Worm (Caenorhabditis elegans) whole organism, L2 larva: ENCODE measurements around the gene cpf-2.

Experiments used
- R02D3.7 ChIP-seq: fragments of 150-350 bp; optimal IDR thresholded peaks from 2 replicates; lab custom pipeline; 2014; ENCODE audit warnings: missing biosample characterization, missing genetic modification characterization
- ama-1 ChIP-seq: fragments of 150-350 bp; optimal IDR thresholded peaks from 2 replicates; lab custom pipeline; 2018; ENCODE audit warnings: inconsistent platforms
- nhr-11 ChIP-seq: fragments of 150-350 bp; optimal IDR thresholded peaks from 2 replicates; lab custom pipeline; 2014; ENCODE audit warnings: missing biosample characterization, missing genetic modification characterization
- peb-1 ChIP-seq: fragments of 150-350 bp; optimal IDR thresholded peaks from 2 replicates; lab custom pipeline; 2014; ENCODE audit warnings: missing biosample characterization, missing genetic modification characterization
- snpc-4 ChIP-seq: fragments of 150-350 bp; optimal IDR thresholded peaks from 2 replicates; lab custom pipeline; 2014; ENCODE audit warnings: missing biosample characterization, missing genetic modification characterization

DNA sequence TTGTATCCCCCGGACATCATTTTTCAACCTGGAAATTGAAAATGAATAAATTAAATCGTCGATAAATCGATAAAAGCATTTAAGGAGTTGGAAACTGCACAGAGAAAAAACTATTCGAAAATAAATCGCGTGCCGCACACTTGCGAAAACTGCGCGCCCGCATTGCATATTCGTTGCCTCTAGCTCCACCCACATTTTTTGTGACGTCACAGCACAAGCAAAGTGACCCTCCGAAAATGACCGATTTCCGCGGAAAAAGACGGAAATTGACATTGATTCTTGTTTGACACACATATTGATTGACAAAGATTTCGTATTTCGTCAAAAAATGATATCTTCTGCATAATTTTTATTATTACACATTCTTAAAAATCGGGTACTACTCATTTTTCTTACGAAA, at the start of gene cpf-2:
- TF ChIP-seq R02D3.7 (tag; lab: Kevin White, UChicago) (no peak), nhr-11 (tag; lab: Kevin White, UChicago) (no peak), snpc-4 (tag; lab: Kevin White, UChicago) (no peak), peb-1 (tag; lab: Kevin White, UChicago) (no peak), ama-1 (lab: Kevin White, UChicago) (no peak)
